Fruit fly (Drosophila melanogaster): ENCODE data around the gene mRpS24.

Gene mRpS24

dm6 chr3R:24206341-24207114, 43.2 kb upstream of the mRpS24 start (continued):
- TF ChIP-seq phol (tag; optimal IDR thresholded peaks at IDR 0.05) (peak; percentile 67), CG18262 (tag; optimal IDR thresholded peaks at IDR 0.05) (peak; percentile 70), CG8290 (GFP tag; optimal IDR thresholded peaks at IDR 0.05) (no peak), CG8290 (tag; optimal IDR thresholded peaks at IDR 0.05) (peak in 1 of 2 experiments; percentile 65), CG15011 (GFP tag; optimal IDR thresholded peaks at IDR 0.05) (no peak), so (GFP tag; IDR thresholded peaks at IDR 0.05) (no peak), CG4707 (GFP tag; optimal IDR thresholded peaks at IDR 0.05) (peak; percentile 47), MBD-R2 (GFP tag; IDR thresholded peaks at IDR 0.05) (no peak), dati (GFP tag; IDR thresholded peaks at IDR 0.05) (peak; percentile 58; the same call in 1 of the 2 replicates), pum (GFP tag; optimal IDR thresholded peaks at IDR 0.05) (no peak), CG2202 (tag; optimal IDR thresholded peaks at IDR 0.05) (no peak), kni (GFP tag; optimal IDR thresholded peaks at IDR 0.05) (peak; percentile 32), repo (GFP tag; optimal IDR thresholded peaks at IDR 0.05) (no peak), CG10366 (GFP tag; IDR thresholded peaks at IDR 0.05) (peak; percentile 51; the same call in 1 of the 2 replicates), HLHmδ (GFP tag; optimal IDR thresholded peaks at IDR 0.05) (no peak), Neu2 (GFP tag; optimal IDR thresholded peaks at IDR 0.05; ENCODE audit: borderline replicate concordance) (no peak), CG17829 (tag; optimal IDR thresholded peaks at IDR 0.05) (peak; percentile 52), CG5953 (GFP tag; IDR thresholded peaks at IDR 0.05) (peak; percentile 16; the same call in 1 of the 2 replicates), lov (optimal IDR thresholded peaks at IDR 0.05) (no peak), lov (GFP tag; IDR thresholded peaks at IDR 0.05) (peak; percentile 32; the same call in 1 of the 3 replicates), gcm (GFP tag; optimal IDR thresholded peaks at IDR 0.05) (peak; percentile 5), CTCF (GFP tag; optimal IDR thresholded peaks at IDR 0.05) (no peak), lola (GFP tag; optimal IDR thresholded peaks at IDR 0.05) (peak in 1 of 3 experiments; percentile 32), CG31441 (GFP tag; IDR thresholded peaks at IDR 0.05) (peak; percentile 50; the same call in 1 of the 2 replicates), H2.0 (GFP tag; IDR thresholded peaks at IDR 0.05) (peak; percentile 47; the same call in 1 of the 2 replicates), CG8478 (optimal IDR thresholded peaks at IDR 0.05) (no peak), croc (GFP tag; conservative IDR thresholded peaks at IDR 0.05) (peak; percentile 20; the same call in 1 of the 3 replicates), CG11696 (GFP tag; IDR thresholded peaks at IDR 0.05) (no peak), CG8924 (tag; optimal IDR thresholded peaks at IDR 0.05) (peak; percentile 48), tll (GFP tag; optimal IDR thresholded peaks at IDR 0.05) (no peak), CG4282 (GFP tag; optimal IDR thresholded peaks at IDR 0.05) (no peak), Ravus (GFP tag; IDR thresholded peaks at IDR 0.05) (no peak), HmgZ (tag; optimal IDR thresholded peaks at IDR 0.05) (no peak), CG14441 (GFP tag; IDR thresholded peaks at IDR 0.05) (peak; percentile 51), peb (GFP tag; IDR thresholded peaks at IDR 0.05) (peak; percentile 48; the same call in 1 of the 2 replicates), twi (tag; optimal IDR thresholded peaks at IDR 0.05) (no peak), Pdp1 (GFP tag; optimal IDR thresholded peaks at IDR 0.05) (peak; percentile 16 to 53), ewg (GFP tag; optimal IDR thresholded peaks at IDR 0.05) (peak; percentile 38), CG6254 (GFP tag; optimal IDR thresholded peaks at IDR 0.05) (peak; percentile 31), CG12769 (tag; optimal IDR thresholded peaks at IDR 0.05) (no peak), CG2712 (tag; optimal IDR thresholded peaks at IDR 0.05) (peak; percentile 66), Six4 (GFP tag; optimal IDR thresholded peaks at IDR 0.05) (no peak), Dfd (GFP tag; optimal IDR thresholded peaks at IDR 0.05) (no peak), Rfx (GFP tag; IDR thresholded peaks at IDR 0.05) (0 out of 2 replicates have a peak, but pooled peaks have one; percentile 26), CG12071 (GFP tag; optimal IDR thresholded peaks at IDR 0.05) (peak; percentile 41), salm (tag; optimal IDR thresholded peaks at IDR 0.05) (peak; percentile 23), ken (GFP tag; IDR thresholded peaks at IDR 0.05) (peak; percentile 68), CG42726 (GFP tag; IDR thresholded peaks at IDR 0.05; ENCODE audit: partially characterized antibody) (no peak), CG11504 (tag; optimal IDR thresholded peaks at IDR 0.05) (peak; percentile 73), CG5180 (GFP tag; optimal IDR thresholded peaks at IDR 0.05) (peak; percentile 31)
